Fruit fly (Drosophila melanogaster): ENCODE results near the gene Kap3.

The Kap3 gene

DNA sequence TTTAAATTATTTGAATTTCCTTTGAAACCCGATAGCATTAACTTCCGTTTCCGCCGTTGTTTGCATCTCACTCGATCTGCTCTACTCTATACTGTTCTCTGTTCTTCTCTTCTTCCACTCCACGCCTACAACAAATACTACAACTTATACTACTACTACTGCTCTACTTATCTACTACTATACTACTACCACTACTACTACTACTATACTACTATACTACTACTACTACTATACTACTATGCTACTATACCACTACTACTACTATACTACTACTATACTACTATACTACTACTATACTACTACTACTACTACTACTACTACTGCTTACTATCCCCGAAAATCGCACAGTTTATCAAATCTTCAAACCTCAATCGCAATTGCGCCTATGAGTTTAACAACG lies 42.7 kb upstream of the Kap3 start:
- TF ChIP-seq Hr78 (GFP tag; optimal IDR thresholded peaks at IDR 0.05) (no peak), h (GFP tag; optimal IDR thresholded peaks at IDR 0.05) (no peak), psq (GFP tag; optimal IDR thresholded peaks at IDR 0.05) (no peak), Dfd (GFP tag; optimal IDR thresholded peaks at IDR 0.05) (no peak), Abd-B (GFP tag; optimal IDR thresholded peaks at IDR 0.05) (no peak), dl (GFP tag; optimal IDR thresholded peaks at IDR 0.05; ENCODE audit: insufficient read depth in 1 of 2, partially characterized antibody in 2 of 2) (no peak)

DNA sequence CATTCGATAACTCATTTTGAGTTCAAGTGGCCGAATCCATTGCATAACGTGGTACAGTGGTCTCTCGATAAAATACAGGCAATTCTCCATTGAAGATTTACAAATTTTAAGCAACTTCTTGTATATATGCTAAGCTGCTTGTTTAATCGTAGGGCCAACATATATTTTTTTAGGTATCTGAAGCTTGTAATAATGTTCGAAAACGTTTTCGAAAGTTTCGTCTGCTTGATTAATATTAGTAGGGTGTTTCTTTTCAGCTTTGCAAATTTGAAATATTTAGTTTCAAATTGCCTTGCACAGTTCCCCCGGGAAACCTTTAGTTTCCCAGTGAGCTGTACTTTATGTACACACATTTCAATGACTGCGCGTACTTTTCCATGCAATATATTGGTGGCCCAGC lies 39.9 kb upstream of the Kap3 start:
- TF ChIP-seq Hr78 (GFP tag; optimal IDR thresholded peaks at IDR 0.05) = no peak
- TF ChIP-seq HLH106 (tag; optimal IDR thresholded peaks at IDR 0.05) = no peak
- no peak for TF ChIP-seq usp (GFP tag; optimal IDR thresholded peaks at IDR 0.05)
- no peak for TF ChIP-seq Abd-B (GFP tag; optimal IDR thresholded peaks at IDR 0.05)
- TF ChIP-seq Sp1 (GFP tag; optimal IDR thresholded peaks at IDR 0.05) = no peak
- no peak for TF ChIP-seq lola (GFP tag; optimal IDR thresholded peaks at IDR 0.05)
- TF ChIP-seq Jra (GFP tag; optimal IDR thresholded peaks at IDR 0.05) = no peak
- no peak for TF ChIP-seq ey (GFP tag; optimal IDR thresholded peaks at IDR 0.05)
- no peak for TF ChIP-seq dsf (GFP tag; optimal IDR thresholded peaks at IDR 0.05; ENCODE audit: borderline replicate concordance)
- TF ChIP-seq Dif (GFP tag; optimal IDR thresholded peaks at IDR 0.05; ENCODE audit: partially characterized antibody) = no peak
- no peak for TF ChIP-seq sage (GFP tag; optimal IDR thresholded peaks at IDR 0.05)
- no peak for TF ChIP-seq CG9705 (GFP tag; optimal IDR thresholded peaks at IDR 0.05)
- TF ChIP-seq psq (GFP tag; optimal IDR thresholded peaks at IDR 0.05) = no peak
- no peak for TF ChIP-seq Dfd (GFP tag; optimal IDR thresholded peaks at IDR 0.05)
- TF ChIP-seq Myc (optimal IDR thresholded peaks at IDR 0.05) = no peak
- TF ChIP-seq GATAd (GFP tag; optimal IDR thresholded peaks at IDR 0.05) = no peak
- no peak for TF ChIP-seq Hr83 (GFP tag; optimal IDR thresholded peaks at IDR 0.05; ENCODE audit: poor library complexity, severe bottlenecking)
- TF ChIP-seq Rel (GFP tag; optimal IDR thresholded peaks at IDR 0.05) = no peak
- TF ChIP-seq Rel (tag; optimal IDR thresholded peaks at IDR 0.05) = no peak
- no peak for TF ChIP-seq OdsH (GFP tag; optimal IDR thresholded peaks at IDR 0.05)

DNA sequence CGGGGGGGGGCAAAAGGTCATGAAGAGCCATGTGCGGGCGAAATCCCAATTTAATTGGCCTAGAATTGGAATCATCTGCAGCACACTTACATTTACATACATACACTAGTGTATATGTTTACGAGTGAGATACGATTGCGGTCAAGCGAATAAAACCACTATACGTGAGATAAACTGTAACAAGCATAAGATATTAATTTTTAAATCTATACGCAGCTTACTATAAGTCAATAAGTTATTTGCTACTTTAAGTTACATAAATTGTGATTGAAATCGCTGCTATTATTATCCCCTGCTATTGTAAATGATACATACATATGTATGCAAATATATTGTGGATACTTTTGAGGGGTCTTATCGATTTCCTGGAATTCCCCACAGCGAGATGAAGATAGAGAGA lies 39.3 kb upstream of the Kap3 start:
- TF ChIP-seq Hr83 (GFP tag; optimal IDR thresholded peaks at IDR 0.05; ENCODE audit: poor library complexity, severe bottlenecking) (no peak), Myc (optimal IDR thresholded peaks at IDR 0.05) (no peak), dmrt93B (GFP tag; optimal IDR thresholded peaks at IDR 0.05) (no peak), CG9705 (GFP tag; optimal IDR thresholded peaks at IDR 0.05) (no peak), foxo (GFP tag; optimal IDR thresholded peaks at IDR 0.05) (peak in 1 of 2 experiments; percentile 16), Sp1 (GFP tag; optimal IDR thresholded peaks at IDR 0.05) (peak; percentile 17), fru (GFP tag; optimal IDR thresholded peaks at IDR 0.05) (peak; percentile 3), OdsH (GFP tag; optimal IDR thresholded peaks at IDR 0.05) (no peak), Jra (GFP tag; optimal IDR thresholded peaks at IDR 0.05) (no peak), lola (GFP tag; optimal IDR thresholded peaks at IDR 0.05) (no peak), Dif (GFP tag; optimal IDR thresholded peaks at IDR 0.05; ENCODE audit: partially characterized antibody) (no peak), HLH106 (tag; optimal IDR thresholded peaks at IDR 0.05) (peak; percentile 26), h (GFP tag; optimal IDR thresholded peaks at IDR 0.05) (no peak), usp (GFP tag; optimal IDR thresholded peaks at IDR 0.05) (no peak)

DNA sequence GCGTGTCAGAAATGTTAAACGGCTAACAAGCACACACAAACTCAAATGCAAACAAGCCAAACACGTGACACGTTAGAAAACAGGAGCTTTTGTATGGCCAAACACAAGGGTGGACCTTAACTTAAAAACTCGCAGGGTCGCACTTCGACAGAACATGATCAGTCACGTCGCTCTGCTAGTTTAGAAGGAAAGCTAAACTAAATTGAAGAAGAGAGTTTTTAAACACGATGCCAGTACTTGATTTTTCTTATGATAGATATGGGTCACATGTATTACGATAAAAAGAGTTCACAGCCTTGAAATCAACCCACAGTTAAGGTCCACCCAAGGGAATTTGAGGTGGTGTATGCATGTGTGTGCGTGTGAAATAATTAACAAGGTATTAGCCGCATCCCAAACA lies 38.5 kb upstream of the Kap3 start:
- TF ChIP-seq Mio (GFP tag; optimal IDR thresholded peaks at IDR 0.05) (no peak), pan (optimal IDR thresholded peaks at IDR 0.05) (no peak), h (GFP tag; optimal IDR thresholded peaks at IDR 0.05) (no peak), CG32264 (GFP tag; optimal IDR thresholded peaks at IDR 0.05) (no peak), Hr83 (GFP tag; optimal IDR thresholded peaks at IDR 0.05; ENCODE audit: poor library complexity, severe bottlenecking) (no peak), tai (GFP tag; optimal IDR thresholded peaks at IDR 0.05) (no peak), brk (GFP tag; optimal IDR thresholded peaks at IDR 0.05) (no peak), GATAd (GFP tag; optimal IDR thresholded peaks at IDR 0.05) (no peak), Jra (GFP tag; optimal IDR thresholded peaks at IDR 0.05) (no peak), woc (GFP tag; optimal IDR thresholded peaks at IDR 0.05) (no peak), Hnf4 (GFP tag; optimal IDR thresholded peaks at IDR 0.05) (no peak), jim (GFP tag; optimal IDR thresholded peaks at IDR 0.05) (no peak), dl (GFP tag; optimal IDR thresholded peaks at IDR 0.05; ENCODE audit: insufficient read depth in 1 of 2, partially characterized antibody in 2 of 2) (no peak), Sp1 (GFP tag; optimal IDR thresholded peaks at IDR 0.05) (no peak), Abd-B (GFP tag; optimal IDR thresholded peaks at IDR 0.05) (no peak), lola (GFP tag; optimal IDR thresholded peaks at IDR 0.05) (no peak), dmrt93B (GFP tag; optimal IDR thresholded peaks at IDR 0.05) (no peak), rgr (GFP tag; optimal IDR thresholded peaks at IDR 0.05) (no peak)
